Worm (Caenorhabditis elegans): ENCODE data around the gene rnp-9.

DNA sequence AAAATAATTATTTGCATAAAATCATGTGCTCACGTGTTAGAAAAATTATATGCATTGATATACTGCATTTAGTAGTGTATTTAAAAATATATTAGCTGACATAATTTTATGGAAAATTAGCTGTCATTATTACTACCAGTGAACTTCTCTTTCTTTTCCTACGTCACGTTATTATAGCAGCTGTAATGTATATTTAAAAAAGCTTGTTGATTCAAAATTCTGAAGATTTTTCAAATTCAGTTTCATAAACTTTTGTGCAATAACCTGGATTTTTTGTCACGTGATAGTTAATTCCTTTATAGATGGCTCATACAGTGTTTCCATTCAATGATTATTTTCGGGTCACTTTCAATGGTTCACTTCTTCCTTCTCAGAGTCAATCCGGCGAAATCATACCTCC, 45.4 kb downstream of the rnp-9 start, which contains the start of gene F44A6.3:
- no peak for TF ChIP-seq unc-62 (GFP tag; optimal IDR thresholded peaks at IDR 0.05)
- TF ChIP-seq lsy-2 (tag; optimal IDR thresholded peaks at IDR 0.05): no peak
- TF ChIP-seq snpc-4 (tag; optimal IDR thresholded peaks at IDR 0.05): no peak
- TF ChIP-seq nhr-11 (tag; optimal IDR thresholded peaks at IDR 0.05): no peak
- no peak for TF ChIP-seq elt-3 (tag; optimal IDR thresholded peaks at IDR 0.05)
- no peak for TF ChIP-seq aly-2 (tag; optimal IDR thresholded peaks at IDR 0.05)
- no peak for TF ChIP-seq ztf-11 (tag; optimal IDR thresholded peaks at IDR 0.05)
- TF ChIP-seq xbp-1 (tag; optimal IDR thresholded peaks at IDR 0.05): no peak
- TF ChIP-seq ama-1 (optimal IDR thresholded peaks at IDR 0.05): no peak
- no peak for TF ChIP-seq mep-1 (tag; optimal IDR thresholded peaks at IDR 0.05)
- no peak for TF ChIP-seq pqm-1 (tag; optimal IDR thresholded peaks at IDR 0.05)
- TF ChIP-seq hpl-2 (GFP tag; optimal IDR thresholded peaks at IDR 0.05): no peak
- no peak for TF ChIP-seq dpl-1 (GFP tag; optimal IDR thresholded peaks at IDR 0.05)
- no peak for TF ChIP-seq lin-13 (GFP tag; optimal IDR thresholded peaks at IDR 0.05)

Data from whole organism, L1 larva.